Worm (Caenorhabditis elegans) whole organism, young adult: Measurements from ENCODE around the gene F47D12.6.

Experiments used
- C06A6.2 ChIP-seq: fragments of 200-800 bp; sonication (Bioruptor generic); conservative IDR thresholded peaks from 2 replicates; pipeline ENCODE4 v1.3.6; 2022; ENCODE audit warnings: missing genetic modification characterization, missing compliant biosample characterization
- F33H1.4 ChIP-seq: fragments of 200-800 bp; sonication (Bioruptor generic); IDR thresholded peaks from 2 replicates; pipeline ENCODE4 v1.3.6; 2022; ENCODE audit warnings: missing genetic modification reagents, missing genetic modification characterization, missing compliant biosample characterization
- T07F8.4 ChIP-seq: sonication (generic microtip); optimal IDR thresholded peaks from 2 replicates; lab custom pipeline; 2016; ENCODE audit warnings: mild to moderate bottlenecking, missing genetic modification characterization, moderate library complexity, missing compliant biosample characterization
- akir-1 ChIP-seq: fragments of 200-800 bp; sonication (Bioruptor generic); optimal IDR thresholded peaks from 2 replicates; lab custom pipeline; 2018; ENCODE audit warnings: mild to moderate bottlenecking, missing genetic modification characterization, moderate library complexity, missing compliant biosample characterization
- aptf-2 ChIP-seq: fragments of 200-800 bp; sonication (Bioruptor generic); conservative IDR thresholded peaks from 2 replicates; pipeline ENCODE4 v1.3.6; 2022; ENCODE audit warnings: missing genetic modification reagents, missing genetic modification characterization, missing compliant biosample characterization
- athp-1 ChIP-seq: sonication (generic microtip); optimal IDR thresholded peaks from 2 replicates; lab custom pipeline; 2017; ENCODE audit warnings: mild to moderate bottlenecking, missing genetic modification characterization, missing compliant biosample characterization
- attf-5 ChIP-seq: fragments of 200-800 bp; sonication (Bioruptor generic); optimal IDR thresholded peaks from 2 replicates; lab custom pipeline; 2018; ENCODE audit warnings: mild to moderate bottlenecking, missing genetic modification characterization, missing compliant biosample characterization
- cebp-1 ChIP-seq, 2 experiments: fragments of 200-800 bp in 1 of 2; sonication (Bioruptor generic) in 1 of 2; sonication (generic microtip) in 1 of 2; IDR thresholded peaks in 1 of 2; optimal IDR thresholded peaks in 1 of 2; 2 replicates each; pipeline versions ENCODE4 v1.3.6 to Lab custom; 2017 to 2022; ENCODE audit warnings: missing compliant biosample characterization in 2 of 2, missing genetic modification characterization in 2 of 2, mild to moderate bottlenecking in 1 of 2, missing genetic modification reagents in 1 of 2, moderate library complexity in 1 of 2
- ceh-27 ChIP-seq: fragments of 200-800 bp; sonication (Bioruptor generic); optimal IDR thresholded peaks from 2 replicates; lab custom pipeline; 2018; ENCODE audit warnings: mild to moderate bottlenecking, missing genetic modification characterization, moderate library complexity, missing compliant biosample characterization
- ceh-91 ChIP-seq: fragments of 200-800 bp; sonication (Bioruptor generic); IDR thresholded peaks from 2 replicates; pipeline ENCODE4 v1.3.6; 2022; ENCODE audit warnings: missing genetic modification reagents, missing genetic modification characterization, missing compliant biosample characterization
- die-1 ChIP-seq: sonication (generic microtip); optimal IDR thresholded peaks from 2 replicates; lab custom pipeline; 2016; ENCODE audit warnings: missing genotype, mild to moderate bottlenecking, missing genetic modification characterization, missing compliant biosample characterization
- efl-1 ChIP-seq: fragments of 150-350 bp; optimal IDR thresholded peaks from 2 replicates; lab custom pipeline; 2014; ENCODE audit warnings: missing biosample characterization, missing genetic modification reagents, missing genetic modification characterization
- egl-18 ChIP-seq: fragments of 200-800 bp; sonication (Bioruptor generic); IDR thresholded peaks from 2 replicates; pipeline ENCODE4 v1.3.6; 2022; ENCODE audit warnings: missing genetic modification reagents, missing genetic modification characterization, missing compliant biosample characterization
- egl-44 ChIP-seq: fragments of 200-800 bp; sonication (Bioruptor generic); IDR thresholded peaks from 2 replicates; pipeline ENCODE4 v1.3.6; 2022; ENCODE audit warnings: missing genetic modification reagents, missing genetic modification characterization, missing compliant biosample characterization
- ekl-4 ChIP-seq: fragments of 200-800 bp; sonication (Bioruptor generic); IDR thresholded peaks from 2 replicates; pipeline ENCODE4 v1.3.6; 2022; ENCODE audit warnings: missing genetic modification reagents, missing genetic modification characterization, missing compliant biosample characterization
- him-1 ChIP-seq: sonication (generic microtip); optimal IDR thresholded peaks from 2 replicates; lab custom pipeline; 2016; ENCODE audit warnings: missing genotype, missing genetic modification reagents, missing genetic modification characterization, missing compliant biosample characterization
- hlh-12 ChIP-seq: sonication (generic microtip); optimal IDR thresholded peaks from 2 replicates; lab custom pipeline; 2016; ENCODE audit warnings: missing genetic modification characterization, missing compliant biosample characterization
- hmg-1.2 ChIP-seq: fragments of 200-800 bp; sonication (Bioruptor generic); IDR thresholded peaks from 2 replicates; pipeline ENCODE4 v1.3.6; 2022; ENCODE audit warnings: missing genetic modification reagents, missing genetic modification characterization, missing compliant biosample characterization
- hrde-1 ChIP-seq: sonication (generic microtip); optimal IDR thresholded peaks from 2 replicates; lab custom pipeline; 2016; ENCODE audit warnings: missing genetic modification characterization, mild to moderate bottlenecking, missing compliant biosample characterization, moderate library complexity, missing genotype, missing genetic modification reagents, borderline replicate concordance
- lin-54 ChIP-seq: fragments of 200-800 bp; sonication (Bioruptor generic); optimal IDR thresholded peaks from 2 replicates; lab custom pipeline; 2018; ENCODE audit warnings: mild to moderate bottlenecking, missing genetic modification characterization, missing compliant biosample characterization
- lsl-1 ChIP-seq: fragments of 200-800 bp; sonication (Bioruptor generic); optimal IDR thresholded peaks from 2 replicates; lab custom pipeline; 2018; ENCODE audit warnings: mild to moderate bottlenecking, missing genetic modification characterization, moderate library complexity, missing compliant biosample characterization
- madf-6 ChIP-seq: fragments of 200-800 bp; sonication (Bioruptor generic); IDR thresholded peaks from 2 replicates; pipeline ENCODE4 v1.3.6; 2022; ENCODE audit warnings: missing genetic modification reagents, missing genetic modification characterization, missing compliant biosample characterization
- madf-8 ChIP-seq: fragments of 200-800 bp; sonication (Bioruptor generic); conservative IDR thresholded peaks from 2 replicates; pipeline ENCODE4 v1.3.6; 2022; ENCODE audit warnings: missing genetic modification reagents, missing genetic modification characterization, missing compliant biosample characterization
- mel-28 ChIP-seq: sonication (generic microtip); optimal IDR thresholded peaks from 2 replicates; lab custom pipeline; 2016; ENCODE audit warnings: borderline replicate concordance, mild to moderate bottlenecking, missing genetic modification characterization, missing compliant biosample characterization
- nfya-2 ChIP-seq: fragments of 200-800 bp; sonication (Bioruptor generic); IDR thresholded peaks from 2 replicates; pipeline ENCODE4 v1.3.6; 2022; ENCODE audit warnings: missing genetic modification reagents, missing genetic modification characterization, missing compliant biosample characterization
- nhr-120 ChIP-seq: fragments of 200-800 bp; sonication (Bioruptor generic); IDR thresholded peaks from 2 replicates; pipeline ENCODE4 v1.3.6; 2022; ENCODE audit warnings: missing genetic modification characterization, missing compliant biosample characterization
- nhr-27 ChIP-seq: fragments of 200-800 bp; sonication (Bioruptor generic); optimal IDR thresholded peaks from 2 replicates; lab custom pipeline; 2018; ENCODE audit warnings: mild to moderate bottlenecking, missing genetic modification characterization, moderate library complexity, missing compliant biosample characterization
- nhr-80 ChIP-seq: sonication (generic microtip); optimal IDR thresholded peaks from 2 replicates; lab custom pipeline; 2016; ENCODE audit warnings: missing genetic modification characterization, missing compliant biosample characterization
- pha-4 ChIP-seq: fragments of 150-350 bp; sonication (generic microtip); optimal IDR thresholded peaks from 2 replicates; lab custom pipeline; 2014; ENCODE audit warnings: missing biosample characterization, missing genetic modification reagents, missing genetic modification characterization
- snpc-4 ChIP-seq, 5 experiments: fragments of 150-350 bp in 1 of 5; sonication (generic microtip) in 4 of 5; optimal IDR thresholded peaks; 2 replicates each; lab custom pipeline; 2014 to 2018; ENCODE audit warnings: missing genetic modification characterization in 5 of 5, missing biosample characterization in 3 of 5, antibody characterized with exemption in 2 of 5, mild to moderate bottlenecking in 2 of 5, missing compliant biosample characterization in 2 of 5, missing genotype in 2 of 5, moderate library complexity in 2 of 5, missing genetic modification reagents in 1 of 5
- somi-1 ChIP-seq: fragments of 200-800 bp; sonication (Bioruptor generic); optimal IDR thresholded peaks from 2 replicates; lab custom pipeline; 2018; ENCODE audit warnings: mild to moderate bottlenecking, missing genetic modification characterization, missing compliant biosample characterization
- tbp1 ChIP-seq: fragments of 200-800 bp; sonication (Bioruptor generic); optimal IDR thresholded peaks from 2 replicates; lab custom pipeline; 2018; ENCODE audit warnings: mild to moderate bottlenecking, missing genetic modification characterization, missing compliant biosample characterization
- tlf-1 ChIP-seq: fragments of 200-800 bp; sonication (Bioruptor generic); optimal IDR thresholded peaks from 2 replicates; lab custom pipeline; 2018; ENCODE audit warnings: mild to moderate bottlenecking, missing genetic modification characterization, missing compliant biosample characterization
- xnd-1 ChIP-seq: sonication (generic microtip); optimal IDR thresholded peaks from 2 replicates; lab custom pipeline; 2016; ENCODE audit warnings: missing genotype, missing genetic modification reagents, missing genetic modification characterization, missing compliant biosample characterization
- ztf-22 ChIP-seq: fragments of 200-800 bp; sonication (Bioruptor generic); optimal IDR thresholded peaks from 2 replicates; lab custom pipeline; 2018; ENCODE audit warnings: mild to moderate bottlenecking, missing genetic modification characterization, moderate library complexity, missing compliant biosample characterization
- ztf-25 ChIP-seq: fragments of 200-800 bp; sonication (Bioruptor generic); IDR thresholded peaks from 2 replicates; pipeline ENCODE4 v1.3.6; 2022; ENCODE audit warnings: missing genetic modification reagents, missing genetic modification characterization, missing compliant biosample characterization
- ztf-26 ChIP-seq: sonication (generic microtip); optimal IDR thresholded peaks from 2 replicates; lab custom pipeline; 2017; ENCODE audit warnings: missing genetic modification characterization, missing compliant biosample characterization
- ztf-28 ChIP-seq: fragments of 200-800 bp; sonication (Bioruptor generic); IDR thresholded peaks from 2 replicates; pipeline ENCODE4 v1.3.6; 2022; ENCODE audit warnings: missing genetic modification reagents, missing genetic modification characterization, missing compliant biosample characterization
- ztf-3 ChIP-seq: fragments of 200-800 bp; sonication (Bioruptor generic); optimal IDR thresholded peaks from 2 replicates; lab custom pipeline; 2018; ENCODE audit warnings: mild to moderate bottlenecking, missing genetic modification characterization, missing compliant biosample characterization

Gene F47D12.6

ce11 chrIII:6290469-6291182 is 3.5 kb upstream of the F47D12.6 start:
- TF ChIP-seq nhr-80 (tag; lab: Kevin White, UChicago): peak; percentile 26
- no peak for TF ChIP-seq nhr-27 (tag; lab: Kevin White, UChicago)

- TF ChIP-seq ztf-25 (GFP tag; lab: Robert Waterston, UW): no peak
- no peak for TF ChIP-seq mel-28
- no peak for TF ChIP-seq pha-4
- TF ChIP-seq ceh-27: peak; percentile 27
- no peak for TF ChIP-seq cebp-1 (GFP tag; IDR thresholded peaks at IDR 0.05; lab: Robert Waterston, UW)
- no peak for TF ChIP-seq cebp-1 (tag; optimal IDR thresholded peaks at IDR 0.05; lab: Kevin White, UChicago)
Measured at ce11 chrIII:6289366-6289765, 2.3 kb upstream of the F47D12.6 start.

- TF ChIP-seq ztf-3 (GFP tag; lab: Kevin White, UChicago): no peak
- TF ChIP-seq nhr-27 (tag; lab: Kevin White, UChicago): no peak
- no peak for TF ChIP-seq T07F8.4
- TF ChIP-seq nfya-2 (GFP tag; lab: Robert Waterston, UW): no peak
- no peak for TF ChIP-seq hrde-1 (tag; lab: Kevin White, UChicago)
- TF ChIP-seq, all 124 proteins: peak for 0
Measured at ce11 chrIII:6285890-6286289, 1.2 kb downstream of the F47D12.6 start, which contains the start of gene gadr-3. Gene gadr-3 (minus strand): TSS chrIII:6285990.

ce11 chrIII:6283024-6283423 is 4.1 kb downstream of the F47D12.6 start:
- TF ChIP-seq xnd-1 (tag; lab: Kevin White, UChicago) (peak; percentile 91), madf-6 (GFP tag; lab: Robert Waterston, UW) (peak; percentile 93), F33H1.4 (peak; percentile 43; the same call in 1 of the 2 replicates), ztf-22 (no peak), ekl-4 (GFP tag; lab: Robert Waterston, UW) (0 out of 2 replicates have a peak, but pooled peaks have one; percentile 23), egl-44 (no peak), efl-1 (GFP tag; lab: Kevin White, UChicago) (peak; percentile 6), him-1 (no peak), madf-8 (GFP tag; lab: Robert Waterston, UW) (peak; percentile 74), hmg-1.2 (GFP tag; lab: Robert Waterston, UW) (0 out of 2 replicates have a peak, but pooled peaks have one; percentile 14), lsl-1 (GFP tag; lab: Kevin White, UChicago) (peak; percentile 89)

DNA sequence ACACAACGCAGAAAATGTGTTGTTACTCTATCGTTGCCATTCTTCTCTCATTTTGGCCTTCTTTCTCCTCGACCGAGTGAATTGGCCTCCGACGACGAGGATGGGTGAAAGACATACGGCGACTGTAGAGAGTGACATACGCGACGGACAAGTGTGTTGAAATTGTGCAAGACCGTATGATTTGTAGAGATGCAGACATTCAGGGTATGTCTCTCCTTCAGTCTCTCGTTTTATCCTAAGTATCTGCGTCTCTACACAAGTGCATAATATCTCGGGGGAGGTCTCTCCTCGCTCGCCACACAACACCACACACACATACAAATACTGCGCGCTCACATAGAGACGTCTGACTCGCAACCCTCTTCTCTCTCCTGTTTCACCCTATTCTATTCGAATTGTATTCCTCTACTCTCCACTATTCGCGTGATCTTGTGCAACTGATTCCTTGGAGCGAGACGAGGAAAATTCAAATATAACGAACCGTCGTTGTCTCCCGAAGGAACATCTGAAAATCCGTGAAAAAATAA is 7.0 kb downstream of the F47D12.6 start, which contains the start of gene hmg-1.2:
Gene hmg-1.2 (plus strand): TSS at position 311 of the 527 bp plus-strand sequence.
- TF ChIP-seq tbp1 (GFP tag; lab: Kevin White, UChicago) (peak; percentile 36), hlh-12 (no peak), lin-54 (GFP tag; lab: Kevin White, UChicago) (peak; percentile 39), nhr-120 (no peak), nfya-2 (GFP tag; lab: Robert Waterston, UW) (no peak), athp-1 (tag; lab: Kevin White, UChicago) (peak; percentile 50), aptf-2 (GFP tag; lab: Robert Waterston, UW) (no peak), die-1 (tag; lab: Kevin White, UChicago) (no peak), ztf-26 (peak; percentile 69), ceh-91 (GFP tag; lab: Robert Waterston, UW) (no peak), hmg-1.2 (GFP tag; lab: Robert Waterston, UW) (peak; percentile 99), akir-1 (GFP tag; lab: Kevin White, UChicago) (no peak), ztf-28 (no peak), attf-5 (GFP tag; lab: Kevin White, UChicago) (peak; percentile 62), somi-1 (GFP tag; lab: Kevin White, UChicago) (peak; percentile 47), tlf-1 (GFP tag; lab: Kevin White, UChicago) (peak; percentile 55), ceh-27 (peak; percentile 76), snpc-4 (GFP tag; optimal IDR thresholded peaks at IDR 0.05; lab: Kevin White, UChicago) (peak; percentile 11), snpc-4 (tag; optimal IDR thresholded peaks at IDR 0.05; lab: Kevin White, UChicago) (peak in 3 of 4 experiments; percentile 60 to 75 (median 73)), C06A6.2 (0 out of 2 replicates have a peak, but pooled peaks have one; percentile 48), egl-18 (GFP tag; lab: Robert Waterston, UW) (0 out of 2 replicates have a peak, but pooled peaks have one; percentile 35)
